Fruit fly (Drosophila melanogaster) whole organism, embryonic: Measurements from ENCODE around the gene Rsph1.

Experiments used
- Ada2b ChIP-seq: fragments of 200-800 bp; sonication (Bioruptor generic); IDR thresholded peaks from 2 replicates; pipeline ENCODE4 v1.3.6; 2022; ENCODE audit warnings: missing biosample characterization, missing genetic modification characterization
- BEAF-32 ChIP-seq: fragments of 200-800 bp; sonication (Bioruptor generic); optimal IDR thresholded peaks from 3 replicates; lab custom pipeline; 2017; ENCODE audit warnings: missing biosample characterization, missing genetic modification characterization, mild to moderate bottlenecking, moderate library complexity, missing genetic modification reagents
- CG10147 ChIP-seq: fragments of 200-800 bp; sonication (Bioruptor generic); optimal IDR thresholded peaks from 2 replicates; lab custom pipeline; 2019; ENCODE audit warnings: missing biosample characterization, mild to moderate bottlenecking, missing genetic modification characterization, moderate library complexity
- CG11085 ChIP-seq: fragments of 200-800 bp; sonication (Bioruptor generic); IDR thresholded peaks from 2 replicates; pipeline ENCODE4 v1.3.6; 2022; ENCODE audit warnings: missing biosample characterization, missing genetic modification characterization
- CG12155 ChIP-seq: fragments of 200-800 bp; sonication (Bioruptor generic); optimal IDR thresholded peaks from 3 replicates; lab custom pipeline; 2016; ENCODE audit warnings: missing biosample characterization, missing genetic modification characterization
- CG12659 ChIP-seq: fragments of 200-800 bp; sonication (Bioruptor generic); optimal IDR thresholded peaks from 3 replicates; lab custom pipeline; 2017; ENCODE audit warnings: mild to moderate bottlenecking, missing biosample characterization, missing genetic modification reagents, missing genetic modification characterization
- CG13123 ChIP-seq: fragments of 200-800 bp; sonication (Bioruptor generic); optimal IDR thresholded peaks from 2 replicates; lab custom pipeline; 2016; ENCODE audit warnings: missing biosample characterization, missing genetic modification characterization
- CG14050 ChIP-seq: fragments of 200-800 bp; sonication (Bioruptor generic); IDR thresholded peaks from 3 replicates; pipeline ENCODE4 v1.3.6; 2022; ENCODE audit warnings: missing biosample characterization, missing genetic modification characterization
- CG14860 ChIP-seq: fragments of 200-800 bp; sonication (Bioruptor generic); IDR thresholded peaks from 3 replicates; pipeline ENCODE4 v1.3.6; 2022; ENCODE audit warnings: missing biosample characterization, missing genetic modification characterization; ENCODE audit not compliant: partially characterized antibody
- CG15011 ChIP-seq: fragments of 200-800 bp; sonication (Bioruptor generic); optimal IDR thresholded peaks from 3 replicates; lab custom pipeline; 2018; ENCODE audit warnings: missing biosample characterization, mild to moderate bottlenecking, missing genetic modification characterization
- CG17912 ChIP-seq: fragments of 200-800 bp; sonication (Bioruptor generic); optimal IDR thresholded peaks from 2 replicates; lab custom pipeline; 2018; ENCODE audit warnings: missing biosample characterization, mild to moderate bottlenecking, missing genetic modification characterization
- CG18619 ChIP-seq: fragments of 200-800 bp; sonication (Bioruptor generic); optimal IDR thresholded peaks from 3 replicates; lab custom pipeline; 2017; ENCODE audit warnings: missing biosample characterization, mild to moderate bottlenecking, missing genetic modification characterization
- CG18764 ChIP-seq: fragments of 200-800 bp; sonication (Bioruptor generic); optimal IDR thresholded peaks from 3 replicates; lab custom pipeline; 2016; ENCODE audit warnings: missing biosample characterization, missing genetic modification characterization
- CG2116 ChIP-seq: fragments of 200-800 bp; sonication (Bioruptor generic); optimal IDR thresholded peaks from 3 replicates; lab custom pipeline; 2018; ENCODE audit warnings: missing biosample characterization, mild to moderate bottlenecking, missing genetic modification characterization
- CG30431 ChIP-seq: fragments of 200-800 bp; sonication (Bioruptor generic); optimal IDR thresholded peaks from 2 replicates; lab custom pipeline; 2017; ENCODE audit warnings: missing biosample characterization, missing genetic modification characterization
- CG32532 ChIP-seq: fragments of 200-800 bp; sonication (Bioruptor generic); IDR thresholded peaks from 2 replicates; pipeline ENCODE4 v1.3.6; 2022; ENCODE audit warnings: missing biosample characterization, missing genetic modification characterization
- CG34376 ChIP-seq: fragments of 200-800 bp; sonication (Bioruptor generic); optimal IDR thresholded peaks from 2 replicates; lab custom pipeline; 2018; ENCODE audit warnings: missing biosample characterization, mild to moderate bottlenecking, missing genetic modification characterization
- CG3995 ChIP-seq: fragments of 200-800 bp; sonication (Bioruptor generic); optimal IDR thresholded peaks from 3 replicates; lab custom pipeline; 2016; ENCODE audit warnings: missing biosample characterization, missing genetic modification characterization
- CG4282 ChIP-seq: fragments of 200-800 bp; sonication (Bioruptor generic); optimal IDR thresholded peaks from 2 replicates; lab custom pipeline; 2016; ENCODE audit warnings: missing biosample characterization, missing genetic modification characterization
- CG4424 ChIP-seq: fragments of 200-800 bp; sonication (Bioruptor generic); optimal IDR thresholded peaks from 3 replicates; lab custom pipeline; 2016; ENCODE audit warnings: missing biosample characterization, missing genetic modification characterization
- CG5180 ChIP-seq: fragments of 200-800 bp; sonication (Bioruptor generic); optimal IDR thresholded peaks from 3 replicates; lab custom pipeline; 2017; ENCODE audit warnings: missing biosample characterization, missing genetic modification characterization, mild to moderate bottlenecking, moderate library complexity, missing genetic modification reagents
- CG5245 ChIP-seq: fragments of 200-800 bp; sonication (Bioruptor generic); optimal IDR thresholded peaks from 3 replicates; lab custom pipeline; 2016; ENCODE audit warnings: missing biosample characterization, missing genetic modification characterization
- CG6175 ChIP-seq: fragments of 200-800 bp; sonication (Bioruptor generic); IDR thresholded peaks from 3 replicates; pipeline ENCODE4 v1.3.6; 2022; ENCODE audit warnings: missing biosample characterization, missing genetic modification characterization
- CG6654 ChIP-seq: fragments of 200-800 bp; sonication (Bioruptor generic); optimal IDR thresholded peaks from 2 replicates; lab custom pipeline; 2017; ENCODE audit warnings: missing biosample characterization, mild to moderate bottlenecking, missing genetic modification characterization
- CG7745 ChIP-seq: fragments of 200-800 bp; sonication (Bioruptor generic); optimal IDR thresholded peaks from 2 replicates; lab custom pipeline; 2018; ENCODE audit warnings: missing biosample characterization, mild to moderate bottlenecking, missing genetic modification characterization, moderate library complexity
- CG7839 ChIP-seq: fragments of 200-800 bp; sonication (Bioruptor generic); optimal IDR thresholded peaks from 3 replicates; lab custom pipeline; 2018; ENCODE audit warnings: missing biosample characterization, mild to moderate bottlenecking, missing genetic modification characterization, moderate library complexity
- CTCF ChIP-seq: fragments of 200-800 bp; sonication (Bioruptor generic); optimal IDR thresholded peaks from 2 replicates; lab custom pipeline; 2017; ENCODE audit warnings: missing biosample characterization, mild to moderate bottlenecking, missing genetic modification characterization, moderate library complexity
- Doc3 ChIP-seq: fragments of 200-800 bp; sonication (Bioruptor generic); IDR thresholded peaks from 3 replicates; pipeline ENCODE4 v1.3.6; 2022; ENCODE audit warnings: missing biosample characterization, missing genetic modification characterization; ENCODE audit not compliant: partially characterized antibody
- Hsf ChIP-seq: fragments of 200-800 bp; sonication (Bioruptor generic); optimal IDR thresholded peaks from 3 replicates; lab custom pipeline; 2016; ENCODE audit warnings: missing biosample characterization, missing genetic modification characterization
- Lim3 ChIP-seq: fragments of 200-800 bp; sonication (Bioruptor generic); IDR thresholded peaks from 2 replicates; pipeline ENCODE4 v1.3.6; 2022; ENCODE audit warnings: missing biosample characterization, missing genetic modification characterization
- NC2α ChIP-seq: fragments of 200-800 bp; sonication (Bioruptor generic); optimal IDR thresholded peaks from 2 replicates; lab custom pipeline; 2016; ENCODE audit warnings: missing biosample characterization, missing genetic modification characterization
- Nf-YB ChIP-seq: fragments of 200-800 bp; sonication (Bioruptor generic); optimal IDR thresholded peaks from 3 replicates; lab custom pipeline; 2019; ENCODE audit warnings: missing biosample characterization, mild to moderate bottlenecking, missing genetic modification characterization, moderate library complexity
- Oaz ChIP-seq: fragments of 200-800 bp; sonication (Bioruptor generic); IDR thresholded peaks from 2 replicates; pipeline ENCODE4 v1.3.6; 2022; ENCODE audit warnings: missing biosample characterization, missing genetic modification characterization
- Opbp ChIP-seq: fragments of 200-800 bp; sonication (Bioruptor generic); IDR thresholded peaks from 3 replicates; pipeline ENCODE4 v1.3.6; 2022; ENCODE audit warnings: missing biosample characterization, missing genetic modification characterization; ENCODE audit not compliant: partially characterized antibody
- Sox100B ChIP-seq: fragments of 200-800 bp; sonication (Bioruptor generic); optimal IDR thresholded peaks from 3 replicates; lab custom pipeline; 2018; ENCODE audit warnings: missing biosample characterization, mild to moderate bottlenecking, missing genetic modification characterization
- Usf ChIP-seq: fragments of 200-800 bp; sonication (Bioruptor generic); optimal IDR thresholded peaks from 2 replicates; lab custom pipeline; 2017; ENCODE audit warnings: missing genotype, missing biosample characterization, missing genetic modification characterization
- da ChIP-seq: fragments of 200-800 bp; sonication (Bioruptor generic); optimal IDR thresholded peaks from 2 replicates; lab custom pipeline; 2016; ENCODE audit warnings: missing biosample characterization, missing genetic modification characterization
- eyg ChIP-seq: fragments of 200-800 bp; sonication (Bioruptor generic); optimal IDR thresholded peaks from 3 replicates; lab custom pipeline; 2016; ENCODE audit warnings: missing biosample characterization, missing genetic modification characterization
- fd64A ChIP-seq: fragments of 200-800 bp; sonication (Bioruptor generic); optimal IDR thresholded peaks from 3 replicates; lab custom pipeline; 2018; ENCODE audit warnings: missing biosample characterization, mild to moderate bottlenecking, missing genetic modification characterization
- fru ChIP-seq: fragments of >200 bp; optimal IDR thresholded peaks from 2 replicates; lab custom pipeline; 2017
- lola ChIP-seq, 3 experiments: fragments of >200 bp in 2 of 3; fragments of 200-800 bp in 1 of 3; sonication (Bioruptor generic) in 1 of 3; optimal IDR thresholded peaks; 2 replicates each; lab custom pipeline; 2017 to 2019; ENCODE audit warnings: missing biosample characterization in 3 of 3, missing genetic modification characterization in 3 of 3, mild to moderate bottlenecking in 1 of 3, moderate library complexity in 1 of 3
- nmo ChIP-seq: fragments of 200-800 bp; sonication (Bioruptor generic); optimal IDR thresholded peaks from 2 replicates; lab custom pipeline; 2018; ENCODE audit warnings: missing biosample characterization, mild to moderate bottlenecking, missing genetic modification characterization, moderate library complexity
- odd ChIP-seq: fragments of 200-800 bp; sonication (Bioruptor generic); optimal IDR thresholded peaks from 2 replicates; lab custom pipeline; 2017; ENCODE audit warnings: missing biosample characterization, mild to moderate bottlenecking, missing genetic modification characterization
- peb ChIP-seq: fragments of 200-800 bp; sonication (Bioruptor generic); IDR thresholded peaks from 2 replicates; pipeline ENCODE4 v1.3.6; 2022; ENCODE audit warnings: missing biosample characterization, missing genetic modification characterization
- prd ChIP-seq, 3 experiments: fragments of >200 bp in 2 of 3; fragments of 200-800 bp in 1 of 3; sonication (Bioruptor generic) in 1 of 3; optimal IDR thresholded peaks in 2 of 3; IDR thresholded peaks in 1 of 3; 2 replicates in 2 of 3; 3 replicates in 1 of 3; pipeline versions ENCODE4 v1.3.6 to Lab custom; 2017 to 2022; ENCODE audit warnings: missing biosample characterization in 1 of 3, missing genetic modification characterization in 1 of 3
- pum ChIP-seq: fragments of 200-800 bp; sonication (Bioruptor generic); optimal IDR thresholded peaks from 2 replicates; lab custom pipeline; 2016; ENCODE audit warnings: missing biosample characterization, missing genetic modification characterization
- shn ChIP-seq: fragments of 200-800 bp; sonication (Bioruptor generic); optimal IDR thresholded peaks from 3 replicates; lab custom pipeline; 2016; ENCODE audit warnings: missing biosample characterization, missing genetic modification characterization
- ssp ChIP-seq: fragments of 200-800 bp; sonication (Bioruptor generic); IDR thresholded peaks from 2 replicates; pipeline ENCODE4 v1.3.6; 2022; ENCODE audit warnings: missing biosample characterization, missing genetic modification characterization
- stc ChIP-seq: fragments of 200-800 bp; sonication (Bioruptor generic); IDR thresholded peaks from 2 replicates; pipeline ENCODE4 v1.3.6; 2022; ENCODE audit warnings: missing biosample characterization, missing genetic modification characterization
- stwl ChIP-seq: fragments of 200-800 bp; sonication (Bioruptor generic); optimal IDR thresholded peaks from 3 replicates; lab custom pipeline; 2018; ENCODE audit warnings: missing biosample characterization, mild to moderate bottlenecking, missing genetic modification characterization, moderate library complexity

The Rsph1 gene

DNA sequence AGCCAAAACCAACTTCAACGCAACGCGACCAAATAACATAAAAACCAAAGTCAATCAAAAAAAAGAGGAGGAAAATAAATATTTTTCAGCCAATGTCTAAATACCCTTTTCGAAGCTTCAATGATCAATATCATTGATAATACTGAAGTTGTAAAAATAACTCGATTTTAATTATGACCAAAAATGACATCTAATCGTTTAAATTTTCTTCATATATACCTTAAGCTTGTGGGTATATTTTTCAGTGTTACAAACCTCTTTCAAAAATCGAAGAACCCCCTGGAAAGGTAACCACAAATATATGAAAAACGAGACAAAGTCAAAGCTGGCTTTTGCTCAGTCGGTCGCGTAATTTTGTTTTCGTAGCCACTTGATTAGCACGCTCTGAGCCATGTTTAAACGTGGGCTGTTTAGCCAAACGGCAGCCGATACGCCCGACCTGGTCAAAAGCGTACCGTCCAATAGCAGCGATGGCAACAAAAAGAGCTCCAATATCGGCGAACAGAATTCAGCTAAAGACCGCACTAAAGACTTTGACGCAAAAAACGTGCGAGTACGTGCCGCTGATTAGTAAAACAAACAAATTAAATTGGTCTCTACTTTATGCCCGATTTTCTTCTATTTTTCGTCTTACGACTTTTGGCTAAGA, 38.1 kb upstream of the Rsph1 start (continued):
- TF ChIP-seq eyg (peak; percentile 77), Nf-YB (peak; percentile 35), CG15011 (GFP tag; lab: Kevin White, UChicago) (peak; percentile 71), CG32532 (GFP tag; lab: Robert Waterston, UW) (peak; percentile 91), CG11085 (GFP tag; lab: Robert Waterston, UW) (peak; percentile 78), CG34376 (peak; percentile 57), CG12155 (peak; percentile 66), nmo (peak; percentile 78), Opbp (no peak), CG17912 (GFP tag; lab: Kevin White, UChicago) (no peak), pum (GFP tag; lab: Kevin White, UChicago) (peak; percentile 69), CG7745 (tag; lab: Kevin White, UChicago) (no peak), fd64A (GFP tag; lab: Kevin White, UChicago) (no peak), odd (peak; percentile 64), Hsf (GFP tag; lab: Kevin White, UChicago) (peak; percentile 76), CG4424 (GFP tag; lab: Kevin White, UChicago) (peak; percentile 74), CG5245 (GFP tag; lab: Kevin White, UChicago) (peak; percentile 42), da (GFP tag; lab: Kevin White, UChicago) (no peak), lola (GFP tag; optimal IDR thresholded peaks at IDR 0.05; lab: Kevin White, UChicago) (no peak), CG5180 (GFP tag; lab: Kevin White, UChicago) (peak; percentile 45), stc (GFP tag; lab: Robert Waterston, UW) (peak; percentile 73), fru (no peak), CG6654 (GFP tag; lab: Kevin White, UChicago) (peak; percentile 41), CG7839 (tag; lab: Kevin White, UChicago) (peak; percentile 90), CG3995 (peak; percentile 29), CTCF (no peak), CG13123 (GFP tag; lab: Kevin White, UChicago) (peak; percentile 29), CG2116 (GFP tag; lab: Kevin White, UChicago) (no peak), BEAF-32 (GFP tag; lab: Kevin White, UChicago) (no peak), Usf (peak; percentile 10), stwl (tag; lab: Kevin White, UChicago) (no peak), CG12659 (GFP tag; lab: Kevin White, UChicago) (peak; percentile 80), prd (optimal IDR thresholded peaks at IDR 0.05; lab: Kevin White, UChicago) (no peak), prd (GFP tag; IDR thresholded peaks at IDR 0.05; lab: Robert Waterston, UW) (peak; percentile 82), CG18619 (peak; percentile 68), CG18764 (peak; percentile 64), Ada2b (peak; percentile 81), Oaz (GFP tag; lab: Robert Waterston, UW) (peak; percentile 55; the same call in 1 of the 2 replicates), ssp (GFP tag; lab: Robert Waterston, UW) (peak; percentile 48), Lim3 (no peak), CG14050 (GFP tag; lab: Robert Waterston, UW) (peak; percentile 68), CG30431 (GFP tag; lab: Kevin White, UChicago) (no peak), CG4282 (GFP tag; lab: Kevin White, UChicago) (peak; percentile 14), NC2α (no peak), CG10147 (peak; percentile 89), Doc3 (GFP tag; lab: Robert Waterston, UW) (no peak), CG6175 (GFP tag; lab: Robert Waterston, UW) (0 out of 3 replicates have a peak, but pooled peaks have one; percentile 55), CG14860 (GFP tag; lab: Robert Waterston, UW) (no peak), Sox100B (GFP tag; lab: Kevin White, UChicago) (peak; percentile 66), peb (GFP tag; lab: Robert Waterston, UW) (no peak), shn (GFP tag; lab: Kevin White, UChicago) (peak; percentile 26)
